Worm (Caenorhabditis elegans) whole organism, L2 larva: ENCODE results near the gene R05D8.11.

ENCODE experiments used
- C34F6.9 ChIP-seq: fragments of 150-350 bp; optimal IDR thresholded peaks from 2 replicates; lab custom pipeline; 2014; ENCODE audit warnings: missing biosample characterization, missing genetic modification characterization
- aly-2 ChIP-seq: fragments of 150-350 bp; optimal IDR thresholded peaks from 2 replicates; lab custom pipeline; 2014; ENCODE audit warnings: missing biosample characterization, missing genetic modification characterization
- ama-1 ChIP-seq: fragments of 150-350 bp; optimal IDR thresholded peaks from 2 replicates; lab custom pipeline; 2018; ENCODE audit warnings: inconsistent platforms
- blmp-1 ChIP-seq: sonication (generic microtip); optimal IDR thresholded peaks from 2 replicates; lab custom pipeline; 2017; ENCODE audit warnings: missing genetic modification characterization, mild to moderate bottlenecking, missing compliant biosample characterization, antibody characterized with exemption, moderate library complexity; ENCODE audit not compliant: insufficient read depth
- ceh-16 ChIP-seq: fragments of 150-350 bp; optimal IDR thresholded peaks from 2 replicates; lab custom pipeline; 2014; ENCODE audit warnings: missing biosample characterization, missing genetic modification characterization
- ceh-82 ChIP-seq: fragments of 150-350 bp; optimal IDR thresholded peaks from 2 replicates; lab custom pipeline; 2014; ENCODE audit warnings: missing biosample characterization, missing genetic modification characterization
- crh-2 ChIP-seq: sonication (generic microtip); optimal IDR thresholded peaks from 2 replicates; lab custom pipeline; 2017; ENCODE audit warnings: missing biosample characterization, missing genetic modification characterization
- dmd-4 ChIP-seq: sonication (generic microtip); optimal IDR thresholded peaks from 2 replicates; lab custom pipeline; 2017; ENCODE audit warnings: missing biosample characterization, missing genetic modification characterization
- egl-27 ChIP-seq: sonication (generic microtip); optimal IDR thresholded peaks from 3 replicates; lab custom pipeline; 2017; ENCODE audit warnings: missing biosample characterization, missing genetic modification reagents, missing genetic modification characterization
- gmeb-1 ChIP-seq: fragments of 150-350 bp; optimal IDR thresholded peaks from 2 replicates; lab custom pipeline; 2014; ENCODE audit warnings: missing biosample characterization, missing genetic modification characterization
- lin-11 ChIP-seq: fragments of 150-350 bp; sonication (generic microtip); optimal IDR thresholded peaks from 2 replicates; lab custom pipeline; 2014; ENCODE audit warnings: missing biosample characterization, missing genetic modification characterization, inconsistent platforms, mixed read lengths
- lin-13 ChIP-seq: fragments of 150-350 bp; optimal IDR thresholded peaks from 2 replicates; lab custom pipeline; 2014; ENCODE audit warnings: missing biosample characterization, missing genetic modification reagents, missing genetic modification characterization
- lin-39 ChIP-seq: fragments of 150-350 bp; optimal IDR thresholded peaks from 2 replicates; lab custom pipeline; 2014; ENCODE audit warnings: missing biosample characterization, missing genetic modification reagents, missing genetic modification characterization
- lsy-2 ChIP-seq, 2 experiments: fragments of 150-350 bp in 1 of 2; sonication (generic microtip) in 1 of 2; optimal IDR thresholded peaks; 2 replicates each; lab custom pipeline; 2014 to 2017; ENCODE audit warnings: missing biosample characterization in 2 of 2, missing genetic modification characterization in 2 of 2
- mab-5 ChIP-seq: fragments of 150-350 bp; optimal IDR thresholded peaks from 2 replicates; lab custom pipeline; 2014; ENCODE audit warnings: missing biosample characterization, missing genetic modification characterization
- mbf-1 ChIP-seq: sonication (generic microtip); optimal IDR thresholded peaks from 2 replicates; lab custom pipeline; 2017; ENCODE audit warnings: missing biosample characterization, missing genetic modification characterization
- mdl-1 ChIP-seq, 2 experiments: fragments of 150-350 bp in 1 of 2; sonication (generic microtip) in 1 of 2; optimal IDR thresholded peaks; 2 replicates each; lab custom pipeline; 2017; ENCODE audit warnings: missing biosample characterization in 2 of 2, missing genetic modification characterization in 2 of 2
- nhr-10 ChIP-seq: sonication (generic microtip); optimal IDR thresholded peaks from 2 replicates; lab custom pipeline; 2017; ENCODE audit warnings: missing biosample characterization, missing genetic modification characterization
- nhr-11 ChIP-seq: fragments of 150-350 bp; optimal IDR thresholded peaks from 2 replicates; lab custom pipeline; 2014; ENCODE audit warnings: missing biosample characterization, missing genetic modification characterization
- nhr-23 ChIP-seq: fragments of 150-350 bp; optimal IDR thresholded peaks from 2 replicates; lab custom pipeline; 2014; ENCODE audit warnings: missing biosample characterization, missing genetic modification reagents, missing genetic modification characterization
- nhr-237 ChIP-seq: fragments of 150-350 bp; optimal IDR thresholded peaks from 2 replicates; lab custom pipeline; 2014; ENCODE audit warnings: missing biosample characterization, missing genetic modification characterization
- nhr-25 ChIP-seq: fragments of 150-350 bp; sonication (generic microtip); optimal IDR thresholded peaks from 3 replicates; lab custom pipeline; 2014; ENCODE audit warnings: missing biosample characterization, missing genetic modification characterization
- nhr-77 ChIP-seq: fragments of 150-350 bp; optimal IDR thresholded peaks from 2 replicates; lab custom pipeline; 2014; ENCODE audit warnings: missing biosample characterization, missing genetic modification characterization
- peb-1 ChIP-seq: fragments of 150-350 bp; optimal IDR thresholded peaks from 2 replicates; lab custom pipeline; 2014; ENCODE audit warnings: missing biosample characterization, missing genetic modification characterization
- sem-4 ChIP-seq: fragments of 150-350 bp; optimal IDR thresholded peaks from 2 replicates; lab custom pipeline; 2014; ENCODE audit warnings: missing biosample characterization, missing genetic modification reagents, missing genetic modification characterization
- skn-1 ChIP-seq: sonication (generic microtip); optimal IDR thresholded peaks from 2 replicates; lab custom pipeline; 2017; ENCODE audit warnings: missing biosample characterization, missing genetic modification characterization
- sma-3 ChIP-seq: sonication (generic microtip); optimal IDR thresholded peaks from 2 replicates; lab custom pipeline; 2016; ENCODE audit warnings: missing genetic modification reagents, missing genetic modification characterization, missing compliant biosample characterization
- sma-9 ChIP-seq, 2 experiments: fragments of 150-350 bp in 1 of 2; sonication (generic microtip) in 1 of 2; optimal IDR thresholded peaks; 2 replicates each; lab custom pipeline; 2014 to 2016; ENCODE audit warnings: missing genetic modification characterization in 2 of 2, mild to moderate bottlenecking in 1 of 2, missing biosample characterization in 1 of 2, missing compliant biosample characterization in 1 of 2, missing genetic modification reagents in 1 of 2, moderate library complexity in 1 of 2
- snpc-4 ChIP-seq: fragments of 150-350 bp; optimal IDR thresholded peaks from 2 replicates; lab custom pipeline; 2014; ENCODE audit warnings: missing biosample characterization, missing genetic modification characterization
- unc-39 ChIP-seq: fragments of 150-350 bp; optimal IDR thresholded peaks from 2 replicates; lab custom pipeline; 2014; ENCODE audit warnings: missing biosample characterization, missing genetic modification characterization
- unc-55 ChIP-seq: fragments of 150-350 bp; sonication (generic microtip); optimal IDR thresholded peaks from 3 replicates; lab custom pipeline; 2014; ENCODE audit warnings: missing biosample characterization, missing genetic modification reagents, missing genetic modification characterization
- unc-62 ChIP-seq: fragments of 150-350 bp; optimal IDR thresholded peaks from 2 replicates; lab custom pipeline; 2014; ENCODE audit warnings: missing biosample characterization, missing genetic modification reagents, missing genetic modification characterization
- zag-1 ChIP-seq: fragments of 150-350 bp; optimal IDR thresholded peaks from 2 replicates; lab custom pipeline; 2014; ENCODE audit warnings: missing biosample characterization, missing genetic modification characterization
- ztf-4 ChIP-seq: fragments of 150-350 bp; optimal IDR thresholded peaks from 2 replicates; lab custom pipeline; 2014; ENCODE audit warnings: missing biosample characterization, missing genetic modification characterization

R05D8.11 gene

DNA sequence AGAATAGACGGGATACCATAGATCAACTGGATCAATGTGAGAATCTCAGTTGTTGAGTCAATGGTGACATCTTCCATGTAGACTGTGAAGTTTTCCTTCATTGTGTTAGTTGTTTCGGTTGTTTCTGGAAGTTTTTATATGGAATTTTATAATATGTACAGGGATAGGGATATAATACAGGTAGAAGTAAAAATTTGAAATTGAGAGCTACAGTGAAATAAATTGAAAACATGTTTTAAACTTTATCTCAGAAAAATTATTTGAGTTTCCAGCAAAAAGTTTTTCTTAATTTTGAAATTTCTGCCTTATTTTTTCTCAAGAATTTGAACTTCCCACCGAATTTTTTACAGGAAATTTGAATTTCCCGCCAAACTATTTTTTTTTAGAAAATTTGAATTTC, 38.4 kb downstream of the R05D8.11 start, which contains the start of gene srg-62:
Gene srg-62, minus strand, starts transcription at position 101 of the 400 bp plus-strand sequence.
- TF ChIP-seq unc-55 (GFP tag; lab: Kevin White, UChicago) (no peak), zag-1 (tag; lab: Kevin White, UChicago) (no peak), unc-39 (tag; lab: Kevin White, UChicago) (no peak), nhr-77 (tag; lab: Kevin White, UChicago) (no peak), mbf-1 (no peak), gmeb-1 (no peak), ztf-4 (tag; lab: Kevin White, UChicago) (no peak), nhr-11 (tag; lab: Kevin White, UChicago) (no peak), nhr-237 (tag; lab: Kevin White, UChicago) (no peak), aly-2 (tag; lab: Kevin White, UChicago) (no peak), ama-1 (lab: Kevin White, UChicago) (no peak), dmd-4 (tag; lab: Kevin White, UChicago) (no peak), crh-2 (tag; lab: Kevin White, UChicago) (no peak), lin-11 (tag; lab: Kevin White, UChicago) (no peak), blmp-1 (tag; lab: Kevin White, UChicago) (no peak), mab-5 (no peak), mdl-1 (tag; optimal IDR thresholded peaks at IDR 0.05; lab: Kevin White, UChicago) (no peak), nhr-23 (tag; lab: Kevin White, UChicago) (no peak), sem-4 (no peak)

DNA sequence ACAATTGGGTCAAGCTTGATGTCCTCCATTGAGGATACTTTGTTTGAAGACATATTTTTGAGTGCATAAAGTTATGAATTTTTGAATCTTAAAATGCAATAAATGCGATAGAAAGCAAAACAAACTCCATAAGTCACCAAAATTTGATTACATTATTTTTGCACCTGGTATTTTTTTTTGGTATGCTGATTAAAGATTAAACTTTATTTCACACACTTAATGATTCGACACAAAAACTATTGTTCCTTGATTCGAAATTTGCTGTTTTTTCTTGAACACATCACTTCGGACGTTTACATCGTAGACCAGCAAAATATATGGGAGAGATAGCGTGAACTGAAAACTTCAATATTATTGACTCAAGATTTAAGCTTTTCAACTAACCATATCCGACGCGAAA, 40.5 kb downstream of the R05D8.11 start, which contains the start of gene srg-61:
Gene srg-61, minus strand, starts transcription at position 101 of the 400 bp plus-strand sequence.
- TF ChIP-seq skn-1 (tag; lab: Kevin White, UChicago) (no peak), lin-13 (GFP tag; lab: Kevin White, UChicago) (no peak), gmeb-1 (no peak), sma-3 (GFP tag; lab: Kevin White, UChicago) (no peak), unc-62 (GFP tag; lab: Kevin White, UChicago) (no peak), lin-39 (tag; lab: Kevin White, UChicago) (no peak)
- TF ChIP-seq, all 48 proteins: peak for 0

DNA sequence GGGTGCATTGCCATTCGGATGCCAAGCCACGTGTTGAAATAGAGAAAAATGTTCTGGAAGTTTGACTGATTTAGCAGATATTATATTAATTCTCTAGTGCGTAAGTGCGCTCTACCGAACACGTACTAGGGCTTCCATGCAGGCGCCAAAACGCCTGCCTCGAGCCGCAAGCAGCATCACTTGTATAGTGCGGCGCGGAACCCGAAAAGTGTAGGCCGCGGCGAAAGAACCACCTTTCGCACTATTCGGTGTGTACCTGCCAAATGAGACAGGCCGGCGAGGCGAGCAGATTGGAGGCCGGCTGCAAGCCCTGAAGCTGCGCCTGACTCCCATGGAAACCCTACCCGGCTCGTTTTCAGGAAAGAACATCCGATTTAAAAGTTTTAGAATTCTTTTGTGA, 41.1 kb downstream of the R05D8.11 start:
- TF ChIP-seq mdl-1 (tag; optimal IDR thresholded peaks at IDR 0.05; lab: Kevin White, UChicago), result no peak
- peak; percentile 8 for TF ChIP-seq snpc-4 (tag; lab: Kevin White, UChicago)
- TF ChIP-seq ceh-16 (tag; lab: Kevin White, UChicago), result no peak
- TF ChIP-seq, all 48 proteins: peak for 1

DNA sequence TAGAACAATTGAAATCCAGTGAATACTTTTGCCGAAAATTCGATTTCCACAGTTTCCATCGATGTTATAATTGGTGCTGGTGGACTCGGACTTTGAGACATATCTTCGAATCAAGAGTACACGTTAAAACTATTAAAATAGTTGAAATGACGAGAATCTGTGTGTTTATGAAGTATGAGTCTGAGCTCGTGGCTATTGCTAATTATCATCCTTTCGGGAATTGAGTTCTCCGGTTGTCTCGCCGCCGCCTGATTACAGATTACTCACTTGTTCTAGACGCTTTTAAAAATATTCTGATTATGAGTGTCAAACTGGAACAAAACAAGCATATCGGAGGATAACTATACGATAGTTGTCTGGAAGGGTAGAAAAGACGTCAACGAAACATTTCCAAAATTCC, 42.5 kb downstream of the R05D8.11 start, which contains the start of gene srg-56:
Gene srg-56, minus strand, starts transcription at position 101 of the 400 bp plus-strand sequence.
- TF ChIP-seq unc-62 (GFP tag; lab: Kevin White, UChicago) (no peak), ztf-4 (tag; lab: Kevin White, UChicago) (no peak), nhr-10 (no peak), C34F6.9 (tag; lab: Kevin White, UChicago) (no peak), ceh-16 (tag; lab: Kevin White, UChicago) (no peak)

DNA sequence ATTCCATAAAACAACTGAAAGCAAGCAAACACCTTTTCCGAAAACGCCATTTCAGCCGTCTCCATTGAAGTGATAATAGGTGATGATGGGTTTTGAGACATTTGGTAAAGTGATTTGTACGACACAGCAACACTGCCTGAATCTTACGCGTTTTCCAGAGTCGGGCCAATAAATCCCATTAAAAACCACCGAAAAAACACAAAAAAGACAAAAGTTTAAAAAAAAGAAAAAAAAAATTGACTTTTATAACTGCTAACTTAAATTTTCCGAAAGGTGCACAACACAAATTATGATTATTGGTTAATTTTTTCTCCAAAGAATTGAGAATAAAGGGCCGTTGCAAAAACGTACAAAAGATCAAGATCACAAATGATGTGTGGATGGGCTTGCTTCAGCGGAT, 46.3 kb downstream of the R05D8.11 start, which contains the start of gene srg-57:
Gene srg-57, minus strand, starts transcription at position 101 of the 400 bp plus-strand sequence.
- TF ChIP-seq sma-3 (GFP tag; lab: Kevin White, UChicago), result no peak
- no peak for TF ChIP-seq lin-39 (tag; lab: Kevin White, UChicago)
- TF ChIP-seq skn-1 (tag; lab: Kevin White, UChicago), result no peak
- TF ChIP-seq lin-11 (tag; lab: Kevin White, UChicago), result no peak
- TF ChIP-seq aly-2 (tag; lab: Kevin White, UChicago), result no peak
- TF ChIP-seq sma-9 (GFP tag; optimal IDR thresholded peaks at IDR 0.05; lab: Kevin White, UChicago), result no peak
- TF ChIP-seq sma-9 (tag; optimal IDR thresholded peaks at IDR 0.05; lab: Kevin White, UChicago), result no peak
- TF ChIP-seq ceh-82, result no peak
- no peak for TF ChIP-seq ceh-16 (tag; lab: Kevin White, UChicago)
- no peak for TF ChIP-seq lsy-2 (tag; optimal IDR thresholded peaks at IDR 0.05; lab: Kevin White, UChicago)
- no peak for TF ChIP-seq nhr-25 (tag; lab: Kevin White, UChicago)
- TF ChIP-seq egl-27, result no peak
- TF ChIP-seq peb-1 (tag; lab: Kevin White, UChicago), result no peak
